Fruit fly (Drosophila melanogaster) whole organism: ENCODE data around the gene MED28.
A peak's percentile ranks its signal among the peaks of the same experiment; 100 is the strongest.

Source experiments
- CG8478 ChIP-seq: fragments of >200 bp; optimal IDR thresholded peaks from 2 replicates; lab custom pipeline; 2018; ENCODE audit warnings: inconsistent platforms
- Dll ChIP-seq: fragments of >200 bp; optimal IDR thresholded peaks from 2 replicates; lab custom pipeline; 2017
- EcR ChIP-seq, 2 experiments: fragments of >200 bp; optimal IDR thresholded peaks; 2 replicates each; lab custom pipeline; 2017; ENCODE audit warnings: missing biosample characterization in 2 of 2, missing genetic modification characterization in 2 of 2, missing genetic modification reagents in 2 of 2
- pan ChIP-seq: fragments of >200 bp; optimal IDR thresholded peaks from 2 replicates; lab custom pipeline; 2017
- psq ChIP-seq: fragments of >200 bp; optimal IDR thresholded peaks from 2 replicates; lab custom pipeline; 2017
- usp ChIP-seq: fragments of >200 bp; optimal IDR thresholded peaks from 2 replicates; lab custom pipeline; 2017; ENCODE audit warnings: missing biosample characterization, missing genetic modification characterization, mixed read lengths

The MED28 gene

DNA sequence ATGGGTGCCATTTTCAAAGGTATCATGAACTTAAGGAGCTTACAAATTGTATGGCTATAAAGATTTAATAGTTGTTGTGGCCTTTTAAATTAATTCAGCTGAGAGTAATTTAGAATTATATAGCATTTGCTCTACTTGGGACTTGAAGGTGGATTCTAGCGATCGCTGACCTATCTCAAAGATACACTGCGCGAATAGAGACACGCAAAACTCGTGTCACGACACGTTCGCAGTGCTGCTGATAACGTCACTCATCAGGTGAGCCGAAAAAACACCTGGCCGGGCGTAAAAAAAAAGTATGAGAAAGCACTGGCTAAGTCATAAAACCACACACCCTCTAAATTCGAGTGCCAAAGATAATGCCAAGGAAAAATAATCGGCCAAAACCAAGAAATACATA lies 12.9 kb downstream of the MED28 start:
- TF ChIP-seq CG8478 (lab: Kevin White, UChicago) (no peak), EcR (GFP tag; optimal IDR thresholded peaks at IDR 0.05; lab: Kevin White, UChicago) (no peak), psq (lab: Kevin White, UChicago) (no peak), pan (lab: Kevin White, UChicago) (no peak), usp (GFP tag; lab: Kevin White, UChicago) (no peak), Dll (lab: Kevin White, UChicago) (no peak)

DNA sequence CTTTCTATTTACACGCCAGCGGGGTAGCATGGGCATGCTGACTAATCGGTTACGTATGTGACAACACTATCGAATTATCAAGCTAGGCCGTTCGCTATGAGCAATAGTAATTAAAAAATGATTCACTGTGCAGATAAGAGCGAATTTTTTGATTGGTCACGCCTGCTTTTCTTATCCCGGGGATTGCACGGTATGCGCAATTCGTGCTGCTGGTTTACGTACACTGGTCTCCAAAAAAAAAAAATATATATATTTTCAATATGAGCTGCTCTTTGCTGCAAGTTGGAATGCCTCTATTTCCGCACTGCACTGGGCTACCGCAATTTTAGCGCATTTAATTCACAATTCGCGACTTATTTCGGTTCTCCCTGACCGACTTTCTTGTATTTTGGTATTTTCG lies 13.6 kb downstream of the MED28 start:
- peak; percentile 80 for TF ChIP-seq pan (lab: Kevin White, UChicago)
- TF ChIP-seq usp (GFP tag; lab: Kevin White, UChicago) = no peak

DNA sequence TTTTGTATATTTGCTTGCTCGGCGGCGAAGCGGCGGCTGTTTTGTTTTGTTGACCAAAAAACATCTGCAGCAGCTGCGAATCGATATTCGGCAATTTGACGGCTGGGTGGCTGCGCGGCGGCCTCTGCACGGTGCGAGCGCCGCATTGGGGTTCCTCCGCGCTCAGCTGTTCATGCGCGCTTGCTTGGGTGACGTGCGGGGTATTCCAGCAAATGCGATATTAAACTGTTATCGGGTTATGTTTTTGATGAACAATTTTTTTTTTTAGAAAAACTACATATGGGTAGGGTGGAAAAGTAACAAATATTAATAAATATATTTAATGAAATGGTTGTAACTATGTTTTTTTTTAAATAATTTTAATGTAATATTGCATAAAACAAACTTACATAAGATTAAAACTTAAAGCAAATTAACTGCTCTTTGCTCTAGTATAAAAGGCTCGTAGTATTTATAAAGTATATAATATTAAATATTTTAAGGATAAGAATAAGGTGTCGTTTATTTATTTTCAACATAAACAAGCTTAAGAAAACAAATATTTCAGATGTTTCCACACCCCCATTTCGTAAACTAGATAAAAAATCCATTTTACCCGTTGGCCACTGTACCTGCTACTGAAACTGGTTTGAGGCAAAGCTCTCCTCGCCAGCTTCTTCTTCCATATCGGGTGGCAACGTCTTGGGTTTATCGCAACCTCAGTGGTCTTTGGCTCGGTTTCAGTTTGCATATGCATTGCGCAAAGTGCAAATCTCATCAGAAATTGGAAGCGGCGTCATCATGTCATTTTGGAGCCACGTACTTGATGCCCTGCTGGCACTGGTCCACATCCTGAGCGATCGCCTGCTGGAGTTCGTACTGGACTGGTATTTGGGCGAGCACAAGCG lies 14.2 kb downstream of the MED28 start, which contains the start of the genes Gnpat and CG5112:
Gene Gnpat (minus strand): TSS at position 159 of the 887 bp plus-strand sequence.
Gene CG5112 (plus strand): TSS at position 683 of the 887 bp plus-strand sequence.
- TF ChIP-seq Dll (lab: Kevin White, UChicago) = no peak
- no peak for TF ChIP-seq EcR (GFP tag; optimal IDR thresholded peaks at IDR 0.05; lab: Kevin White, UChicago)
- TF ChIP-seq pan (lab: Kevin White, UChicago) = no peak
- no peak for TF ChIP-seq CG8478 (lab: Kevin White, UChicago)
- TF ChIP-seq psq (lab: Kevin White, UChicago) = no peak

DNA sequence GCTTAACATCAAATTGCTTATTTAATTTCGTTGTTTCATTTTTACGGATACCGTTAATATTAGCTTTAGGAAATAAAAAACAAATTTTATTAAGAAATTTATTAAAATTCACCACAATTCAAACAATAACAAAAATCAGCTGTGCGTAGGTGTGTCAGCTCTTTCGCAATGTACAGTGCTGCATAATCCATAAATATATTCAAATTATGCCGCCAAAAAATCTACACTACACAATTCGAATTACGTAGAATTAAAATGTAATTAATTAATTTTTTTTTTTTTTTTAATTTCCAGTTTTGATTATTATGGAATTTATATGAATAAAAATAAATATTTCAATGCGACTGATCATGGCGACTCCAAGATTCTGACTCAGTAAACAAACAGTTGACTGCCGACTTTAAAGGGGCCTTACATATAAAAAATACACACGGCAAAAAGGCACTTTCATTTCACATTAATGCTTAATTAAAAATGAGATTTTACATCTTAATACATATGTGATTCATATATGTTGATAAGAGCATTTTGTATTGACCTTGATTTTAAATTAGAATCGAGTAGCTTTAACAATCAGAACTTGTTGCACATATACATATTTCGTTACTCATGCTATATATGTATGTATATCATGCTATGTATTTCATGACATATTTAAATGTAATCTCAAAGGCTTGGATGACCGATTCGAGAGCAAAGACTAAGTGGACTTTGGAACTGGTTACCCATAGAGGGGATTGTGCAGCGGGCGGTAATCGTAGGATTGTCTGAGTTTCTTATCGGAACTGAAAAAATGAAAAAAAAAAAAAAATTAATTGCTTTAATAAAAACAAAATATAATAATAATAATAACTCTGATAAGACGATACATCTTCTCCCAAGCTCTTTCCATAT lies 16.7 kb downstream of the MED28 start:
- no peak for TF ChIP-seq CG8478 (lab: Kevin White, UChicago)
- TF ChIP-seq pan (lab: Kevin White, UChicago) = no peak
- no peak for TF ChIP-seq Dll (lab: Kevin White, UChicago)
- TF ChIP-seq EcR (GFP tag; optimal IDR thresholded peaks at IDR 0.05; lab: Kevin White, UChicago) = no peak
- TF ChIP-seq psq (lab: Kevin White, UChicago) = no peak
- no peak for TF ChIP-seq usp (GFP tag; lab: Kevin White, UChicago)

DNA sequence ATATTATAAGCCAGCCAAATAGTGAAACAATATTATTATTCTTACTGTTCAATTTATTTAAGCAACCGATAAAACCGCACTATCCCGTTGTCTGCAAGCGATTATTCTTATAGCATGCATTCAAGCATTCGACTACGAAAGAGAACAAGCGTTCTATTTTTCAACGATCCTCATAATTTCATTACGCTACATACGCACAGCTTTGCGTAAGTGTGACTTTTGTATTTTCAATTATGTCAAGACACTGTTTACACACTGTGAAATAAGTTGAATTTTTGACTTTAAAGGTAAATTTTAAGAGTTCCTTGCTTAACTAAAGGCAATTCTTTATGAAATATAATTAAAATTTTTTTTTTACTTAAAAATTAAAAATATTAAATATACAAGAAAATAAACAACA lies 18.3 kb downstream of the MED28 start, which contains the start of gene CG33494:
Gene CG33494 (minus strand): TSS at position 90 of the 400 bp plus-strand sequence.
- TF ChIP-seq CG8478 (lab: Kevin White, UChicago) (no peak), Dll (lab: Kevin White, UChicago) (no peak), EcR (GFP tag; optimal IDR thresholded peaks at IDR 0.05; lab: Kevin White, UChicago) (no peak), pan (lab: Kevin White, UChicago) (no peak), psq (lab: Kevin White, UChicago) (no peak), usp (GFP tag; lab: Kevin White, UChicago) (no peak)

DNA sequence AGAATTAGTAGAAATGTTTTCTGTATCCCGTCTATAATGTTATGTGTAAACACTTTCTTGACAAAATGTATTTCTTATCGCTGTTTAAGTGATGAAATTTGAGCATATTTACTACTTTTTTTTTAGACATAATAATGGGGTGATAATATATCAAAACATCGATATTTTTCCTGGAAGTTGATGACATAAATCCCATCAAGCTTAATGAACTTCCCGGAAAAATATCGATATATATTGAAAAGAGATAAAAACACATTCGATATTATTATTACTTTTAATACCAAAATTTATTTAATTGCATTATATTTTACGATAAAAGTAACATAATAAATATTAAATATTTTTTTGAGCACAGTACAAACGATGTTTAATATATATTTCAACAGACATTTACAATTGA lies 18.9 kb downstream of the MED28 start:
- TF ChIP-seq EcR (GFP tag; optimal IDR thresholded peaks at IDR 0.05; lab: Kevin White, UChicago) (no peak), usp (GFP tag; lab: Kevin White, UChicago) (no peak), CG8478 (lab: Kevin White, UChicago) (no peak), pan (lab: Kevin White, UChicago) (no peak), psq (lab: Kevin White, UChicago) (no peak), Dll (lab: Kevin White, UChicago) (no peak)

DNA sequence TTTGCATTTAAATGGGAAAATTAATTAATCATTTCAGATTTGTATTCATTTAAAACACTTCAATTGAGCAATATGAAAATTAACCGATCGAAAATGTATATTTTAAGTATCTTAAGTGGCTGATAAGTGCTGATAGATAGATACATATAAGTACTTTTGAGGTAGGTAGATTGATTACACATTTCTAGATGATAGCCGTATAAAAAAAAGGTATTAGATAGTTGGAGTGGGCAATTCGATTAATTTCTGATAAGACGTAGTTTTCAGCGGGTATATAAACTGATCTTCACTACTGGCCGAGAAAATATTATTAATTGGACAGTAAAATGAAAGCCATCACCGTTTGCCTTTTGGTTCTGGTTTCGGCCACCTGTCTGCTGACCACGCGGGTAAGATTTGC lies 28.1 kb downstream of the MED28 start, which contains the start of gene CG5107:
Gene CG5107 (plus strand): TSS at position 301 of the 400 bp plus-strand sequence.
- no peak for TF ChIP-seq EcR (GFP tag; optimal IDR thresholded peaks at IDR 0.05; lab: Kevin White, UChicago)
- no peak for TF ChIP-seq Dll (lab: Kevin White, UChicago)
- TF ChIP-seq pan (lab: Kevin White, UChicago) = no peak
- TF ChIP-seq CG8478 (lab: Kevin White, UChicago) = no peak
- no peak for TF ChIP-seq psq (lab: Kevin White, UChicago)
- TF ChIP-seq usp (GFP tag; lab: Kevin White, UChicago) = no peak

DNA sequence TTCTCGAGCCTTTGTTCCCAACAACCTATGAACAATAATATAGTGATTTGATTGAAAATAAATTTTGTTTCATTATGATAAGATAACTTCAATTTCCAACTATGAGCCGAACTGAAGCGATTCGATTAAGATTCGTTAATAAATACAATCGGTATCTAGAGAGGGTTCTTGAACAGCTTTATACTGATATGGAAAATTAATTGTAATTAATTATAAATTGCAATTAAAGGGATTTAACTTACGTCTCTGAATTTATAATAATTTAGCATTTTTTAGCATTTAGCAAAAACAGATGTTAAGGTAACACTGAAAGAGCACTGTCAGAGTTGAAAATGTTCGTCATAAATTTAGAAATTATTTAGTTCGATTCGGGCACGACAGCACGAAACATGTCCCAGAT lies 29.2 kb downstream of the MED28 start, which contains the start of gene CG5111:
Gene CG5111 (plus strand): TSS at position 301 of the 400 bp plus-strand sequence.
- TF ChIP-seq pan (lab: Kevin White, UChicago) (no peak), psq (lab: Kevin White, UChicago) (no peak), EcR (GFP tag; optimal IDR thresholded peaks at IDR 0.05; lab: Kevin White, UChicago) (no peak), Dll (lab: Kevin White, UChicago) (no peak), CG8478 (lab: Kevin White, UChicago) (no peak), usp (GFP tag; lab: Kevin White, UChicago) (no peak)

DNA sequence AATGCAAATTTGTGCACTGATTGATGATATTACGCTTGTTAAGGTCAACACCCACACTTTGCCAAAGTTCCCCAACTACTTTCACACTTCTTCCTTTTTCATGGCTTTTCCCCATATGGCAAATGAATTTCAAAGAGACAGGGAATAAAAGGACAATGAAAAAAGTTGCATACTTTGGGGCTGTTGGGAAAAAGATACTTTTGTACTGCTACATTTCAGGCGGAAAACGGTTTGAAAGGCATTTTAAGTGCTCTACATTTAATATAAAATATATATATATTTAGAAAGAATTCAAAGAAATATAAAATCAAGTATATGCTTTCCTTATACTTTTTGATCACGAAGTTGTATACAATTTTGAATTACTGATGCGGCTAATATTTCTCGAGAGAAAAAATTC lies 35.9 kb downstream of the MED28 start:
- TF ChIP-seq psq (lab: Kevin White, UChicago) (no peak), CG8478 (lab: Kevin White, UChicago) (no peak), Dll (lab: Kevin White, UChicago) (no peak)

DNA sequence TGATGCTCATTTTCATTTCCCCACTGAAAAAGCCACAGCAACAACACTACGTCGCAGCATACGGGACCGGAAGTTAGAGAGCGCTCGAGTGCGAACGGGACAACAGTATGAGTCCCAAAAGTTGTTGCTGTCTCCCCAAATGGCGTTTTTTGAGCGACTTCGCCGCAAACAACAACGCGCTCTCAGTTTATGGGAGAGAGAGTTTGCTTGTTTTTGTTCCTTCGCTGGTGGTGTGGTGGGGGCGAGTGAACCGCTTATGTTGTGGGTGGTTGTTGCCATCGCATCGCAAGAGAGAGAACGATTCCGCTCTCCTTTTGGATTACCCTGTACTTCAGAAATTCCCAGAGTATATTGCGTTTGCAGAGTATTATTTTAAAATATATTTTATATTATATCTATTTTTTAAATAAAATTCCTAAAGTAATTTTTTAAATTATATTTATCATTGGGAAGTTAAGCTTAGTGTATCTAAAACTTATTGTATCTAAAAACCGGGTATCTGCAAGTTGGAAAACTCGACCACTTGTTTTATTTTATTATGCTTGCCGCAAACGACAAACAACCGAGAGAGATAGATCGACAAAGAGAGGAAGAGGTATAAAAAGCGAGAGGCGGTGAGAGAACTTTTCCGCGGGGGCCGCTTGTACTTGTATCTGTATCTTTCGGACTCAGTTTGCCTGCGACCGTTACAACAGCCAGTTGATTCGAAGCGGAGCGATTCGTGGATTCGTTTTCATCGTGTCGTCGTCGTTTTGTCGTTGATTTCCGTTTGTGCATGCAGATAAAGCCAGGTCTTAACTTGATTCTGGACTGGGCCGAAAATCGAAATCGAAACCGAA lies 38.9 kb downstream of the MED28 start, which contains the start of gene msi:
Gene msi (plus strand): TSS at position 669 of the 839 bp plus-strand sequence.
- TF ChIP-seq usp (GFP tag; lab: Kevin White, UChicago) = no peak
- no peak for TF ChIP-seq EcR (GFP tag; optimal IDR thresholded peaks at IDR 0.05; lab: Kevin White, UChicago)
- TF ChIP-seq psq (lab: Kevin White, UChicago) = no peak
- TF ChIP-seq Dll (lab: Kevin White, UChicago) = peak; percentile 71
- peak; percentile 59 for TF ChIP-seq CG8478 (lab: Kevin White, UChicago)
- TF ChIP-seq pan (lab: Kevin White, UChicago) = peak; percentile 92
